Fruit fly (Drosophila melanogaster) whole organism, embryonic: ENCODE data around the gene CG34149.

Experiments used
- Bdp1 ChIP-seq: fragments of 200-800 bp; sonication (Bioruptor generic); optimal IDR thresholded peaks from 3 replicates; lab custom pipeline; 2016; ENCODE audit warnings: missing biosample characterization, missing genetic modification characterization
- Bgb ChIP-seq: fragments of 200-800 bp; sonication (Bioruptor generic); IDR thresholded peaks from 2 replicates; pipeline ENCODE4 v1.3.6; 2022; ENCODE audit warnings: missing biosample characterization, missing genetic modification characterization; ENCODE audit not compliant: partially characterized antibody
- Blimp-1 ChIP-seq: fragments of 200-800 bp; sonication (Bioruptor generic); optimal IDR thresholded peaks from 3 replicates; lab custom pipeline; 2018; ENCODE audit warnings: missing biosample characterization, missing genetic modification characterization, mild to moderate bottlenecking, moderate library complexity, missing genetic modification reagents
- CG10147 ChIP-seq: fragments of 200-800 bp; sonication (Bioruptor generic); optimal IDR thresholded peaks from 2 replicates; lab custom pipeline; 2019; ENCODE audit warnings: missing biosample characterization, mild to moderate bottlenecking, missing genetic modification characterization, moderate library complexity
- CG10654 ChIP-seq: fragments of 200-800 bp; sonication (Bioruptor generic); optimal IDR thresholded peaks from 2 replicates; lab custom pipeline; 2016; ENCODE audit warnings: missing biosample characterization, missing genetic modification characterization
- CG11398 ChIP-seq: fragments of 200-800 bp; sonication (Bioruptor generic); optimal IDR thresholded peaks from 2 replicates; lab custom pipeline; 2016; ENCODE audit warnings: missing biosample characterization, missing genetic modification characterization
- CG11456 ChIP-seq: fragments of 200-800 bp; sonication (Bioruptor generic); IDR thresholded peaks from 3 replicates; pipeline ENCODE4 v1.3.6; 2022; ENCODE audit warnings: missing biosample characterization, missing genetic modification characterization
- CG13775 ChIP-seq: fragments of 200-800 bp; sonication (Bioruptor generic); optimal IDR thresholded peaks from 3 replicates; lab custom pipeline; 2017; ENCODE audit warnings: missing biosample characterization, mild to moderate bottlenecking, missing genetic modification characterization
- CG14860 ChIP-seq: fragments of 200-800 bp; sonication (Bioruptor generic); IDR thresholded peaks from 3 replicates; pipeline ENCODE4 v1.3.6; 2022; ENCODE audit warnings: missing biosample characterization, missing genetic modification characterization; ENCODE audit not compliant: partially characterized antibody
- CG1647 ChIP-seq: fragments of 200-800 bp; sonication (Bioruptor generic); optimal IDR thresholded peaks from 3 replicates; lab custom pipeline; 2016; ENCODE audit warnings: missing biosample characterization, missing genetic modification characterization
- CG16813 ChIP-seq: fragments of 200-800 bp; sonication (Bioruptor generic); IDR thresholded peaks from 3 replicates; pipeline ENCODE4 v1.3.6; 2022; ENCODE audit warnings: missing biosample characterization, missing genetic modification characterization; ENCODE audit not compliant: partially characterized antibody
- CG2120 ChIP-seq: fragments of 200-800 bp; sonication (Bioruptor generic); optimal IDR thresholded peaks from 3 replicates; lab custom pipeline; 2016; ENCODE audit warnings: missing biosample characterization, missing genetic modification characterization
- CG2129 ChIP-seq: fragments of 200-800 bp; sonication (Bioruptor generic); IDR thresholded peaks from 2 replicates; pipeline ENCODE4 v1.3.6; 2022; ENCODE audit warnings: missing biosample characterization, missing genetic modification characterization; ENCODE audit not compliant: partially characterized antibody
- CG33557 ChIP-seq: fragments of 200-800 bp; sonication (Bioruptor generic); optimal IDR thresholded peaks from 2 replicates; lab custom pipeline; 2019; ENCODE audit warnings: missing biosample characterization, mild to moderate bottlenecking, missing genetic modification characterization, moderate library complexity
- CG3407 ChIP-seq: fragments of 200-800 bp; sonication (Bioruptor generic); optimal IDR thresholded peaks from 2 replicates; lab custom pipeline; 2018; ENCODE audit warnings: missing biosample characterization, mild to moderate bottlenecking, missing genetic modification characterization
- CG34224 ChIP-seq: fragments of 200-800 bp; sonication (Bioruptor generic); IDR thresholded peaks from 3 replicates; pipeline ENCODE4 v1.3.6; 2022; ENCODE audit warnings: missing biosample characterization, missing genetic modification characterization; ENCODE audit not compliant: partially characterized antibody
- CG3838 ChIP-seq: fragments of 200-800 bp; sonication (Bioruptor generic); optimal IDR thresholded peaks from 3 replicates; lab custom pipeline; 2016; ENCODE audit warnings: missing biosample characterization, missing genetic modification characterization
- CG6791 ChIP-seq: fragments of 200-800 bp; sonication (Bioruptor generic); IDR thresholded peaks from 3 replicates; pipeline ENCODE4 v1.3.6; 2022; ENCODE audit warnings: missing biosample characterization, missing genetic modification characterization; ENCODE audit not compliant: partially characterized antibody
- CG6854 ChIP-seq: fragments of 200-800 bp; sonication (Bioruptor generic); optimal IDR thresholded peaks from 3 replicates; lab custom pipeline; 2017; ENCODE audit warnings: missing biosample characterization, mild to moderate bottlenecking, missing genetic modification characterization
- CG7786 ChIP-seq: fragments of 200-800 bp; sonication (Bioruptor generic); optimal IDR thresholded peaks from 2 replicates; lab custom pipeline; 2016; ENCODE audit warnings: missing biosample characterization, missing genetic modification characterization
- CG7963 ChIP-seq: fragments of 200-800 bp; sonication (Bioruptor generic); IDR thresholded peaks from 3 replicates; pipeline ENCODE4 v1.3.6; 2022; ENCODE audit warnings: missing biosample characterization, missing genetic modification characterization; ENCODE audit not compliant: partially characterized antibody
- CG8290 ChIP-seq, 3 experiments: fragments of 200-800 bp; sonication (Bioruptor generic); optimal IDR thresholded peaks; 2 replicates each; lab custom pipeline; 2016 to 2019; ENCODE audit warnings: missing biosample characterization in 3 of 3, missing genetic modification characterization in 3 of 3, mild to moderate bottlenecking in 2 of 3, moderate library complexity in 1 of 3
- CG8478 ChIP-seq: fragments of >200 bp; optimal IDR thresholded peaks from 2 replicates; lab custom pipeline; 2018
- HmgZ ChIP-seq: fragments of 200-800 bp; sonication (Bioruptor generic); optimal IDR thresholded peaks from 2 replicates; lab custom pipeline; 2018; ENCODE audit warnings: missing biosample characterization, mild to moderate bottlenecking, missing genetic modification characterization
- Jarid2 ChIP-seq: fragments of 200-800 bp; sonication (Bioruptor generic); optimal IDR thresholded peaks from 3 replicates; lab custom pipeline; 2017; ENCODE audit warnings: mild to moderate bottlenecking, missing biosample characterization, missing genetic modification reagents, missing genetic modification characterization
- MBD-R2 ChIP-seq: fragments of 200-800 bp; sonication (Bioruptor generic); IDR thresholded peaks from 2 replicates; pipeline ENCODE4 v1.3.6; 2022; ENCODE audit warnings: missing biosample characterization, missing genetic modification characterization
- Med ChIP-seq: fragments of 200-800 bp; sonication (Bioruptor generic); peaks from one replicate; lab custom pipeline; 2016; ENCODE audit warnings: missing biosample characterization, missing genetic modification characterization, mild to moderate bottlenecking, inconsistent platforms, moderate library complexity
- NK7.1 ChIP-seq: fragments of 200-800 bp; sonication (Bioruptor generic); optimal IDR thresholded peaks from 3 replicates; lab custom pipeline; 2016; ENCODE audit warnings: missing biosample characterization, missing genetic modification characterization
- Nf-YB ChIP-seq: fragments of 200-800 bp; sonication (Bioruptor generic); optimal IDR thresholded peaks from 3 replicates; lab custom pipeline; 2019; ENCODE audit warnings: missing biosample characterization, mild to moderate bottlenecking, missing genetic modification characterization, moderate library complexity
- Ravus ChIP-seq: fragments of 200-800 bp; sonication (Bioruptor generic); IDR thresholded peaks from 2 replicates; pipeline ENCODE4 v1.3.6; 2022; ENCODE audit warnings: missing biosample characterization, missing genetic modification characterization
- Scr ChIP-seq: fragments of 200-800 bp; sonication (Bioruptor generic); IDR thresholded peaks from 2 replicates; pipeline ENCODE4 v1.3.6; 2022; ENCODE audit warnings: missing biosample characterization, missing genetic modification characterization; ENCODE audit not compliant: partially characterized antibody
- Six4 ChIP-seq: fragments of 200-800 bp; sonication (Bioruptor generic); optimal IDR thresholded peaks from 2 replicates; lab custom pipeline; 2016; ENCODE audit warnings: missing biosample characterization, missing genetic modification characterization
- Spps ChIP-seq: fragments of 200-800 bp; sonication (Bioruptor generic); optimal IDR thresholded peaks from 2 replicates; lab custom pipeline; 2018; ENCODE audit warnings: missing biosample characterization, mild to moderate bottlenecking, missing genetic modification characterization
- Vsx1 ChIP-seq: fragments of 200-800 bp; sonication (Bioruptor generic); optimal IDR thresholded peaks from 2 replicates; lab custom pipeline; 2017; ENCODE audit warnings: missing biosample characterization, mild to moderate bottlenecking, missing genetic modification characterization, missing genetic modification reagents
- ato ChIP-seq: fragments of 200-800 bp; sonication (Bioruptor generic); IDR thresholded peaks from 2 replicates; pipeline ENCODE4 v1.3.6; 2022; ENCODE audit warnings: missing biosample characterization, missing genetic modification characterization; ENCODE audit not compliant: partially characterized antibody
- az2 ChIP-seq: fragments of 200-800 bp; sonication (Bioruptor generic); optimal IDR thresholded peaks from 3 replicates; lab custom pipeline; 2016; ENCODE audit warnings: missing biosample characterization, missing genetic modification characterization
- dimm ChIP-seq: fragments of 200-800 bp; sonication (Bioruptor generic); IDR thresholded peaks from 2 replicates; pipeline ENCODE4 v1.3.6; 2022; ENCODE audit warnings: missing biosample characterization, missing genetic modification characterization
- dm ChIP-seq: fragments of 200-800 bp; sonication (Bioruptor generic); optimal IDR thresholded peaks from 3 replicates; lab custom pipeline; 2016; ENCODE audit warnings: missing biosample characterization, missing genetic modification characterization
- fd102C ChIP-seq: fragments of 200-800 bp; sonication (Bioruptor generic); optimal IDR thresholded peaks from 2 replicates; lab custom pipeline; 2018; ENCODE audit warnings: missing biosample characterization, mild to moderate bottlenecking, missing genetic modification characterization, moderate library complexity
- ftz-f1 ChIP-seq: fragments of 200-800 bp; sonication (Bioruptor generic); optimal IDR thresholded peaks from 2 replicates; lab custom pipeline; 2016; ENCODE audit warnings: missing biosample characterization, missing genetic modification characterization
- grn ChIP-seq: fragments of 200-800 bp; sonication (Bioruptor generic); optimal IDR thresholded peaks from 3 replicates; lab custom pipeline; 2017; ENCODE audit warnings: missing biosample characterization, missing genetic modification characterization
- gt ChIP-seq: fragments of 200-800 bp; sonication (Bioruptor generic); IDR thresholded peaks from 2 replicates; pipeline ENCODE4 v1.3.6; 2022; ENCODE audit warnings: missing biosample characterization, missing genetic modification characterization
- mld ChIP-seq: fragments of 200-800 bp; sonication (Bioruptor generic); IDR thresholded peaks from 3 replicates; pipeline ENCODE4 v1.3.6; 2022; ENCODE audit warnings: missing biosample characterization, missing genetic modification characterization; ENCODE audit not compliant: partially characterized antibody
- nerfin-2 ChIP-seq: fragments of 200-800 bp; sonication (Bioruptor generic); IDR thresholded peaks from 2 replicates; pipeline ENCODE4 v1.3.6; 2022; ENCODE audit warnings: missing biosample characterization, missing genetic modification characterization; ENCODE audit not compliant: partially characterized antibody
- ranshi ChIP-seq: fragments of 200-800 bp; sonication (Bioruptor generic); IDR thresholded peaks from 2 replicates; pipeline ENCODE4 v1.3.6; 2022; ENCODE audit warnings: missing biosample characterization, missing genetic modification characterization
- tio ChIP-seq: fragments of 200-800 bp; sonication (Bioruptor generic); optimal IDR thresholded peaks from 2 replicates; lab custom pipeline; 2017; ENCODE audit warnings: missing biosample characterization, missing genetic modification characterization, inconsistent platforms
- trem ChIP-seq: fragments of 200-800 bp; optimal IDR thresholded peaks from 3 replicates; lab custom pipeline; 2019; ENCODE audit warnings: missing biosample characterization, mild to moderate bottlenecking, missing genetic modification characterization, moderate library complexity
- vnd ChIP-seq: fragments of 200-800 bp; sonication (Bioruptor generic); IDR thresholded peaks from 3 replicates; pipeline ENCODE4 v1.3.6; 2022; ENCODE audit warnings: missing biosample characterization, missing genetic modification characterization; ENCODE audit not compliant: partially characterized antibody

CG34149 gene

DNA sequence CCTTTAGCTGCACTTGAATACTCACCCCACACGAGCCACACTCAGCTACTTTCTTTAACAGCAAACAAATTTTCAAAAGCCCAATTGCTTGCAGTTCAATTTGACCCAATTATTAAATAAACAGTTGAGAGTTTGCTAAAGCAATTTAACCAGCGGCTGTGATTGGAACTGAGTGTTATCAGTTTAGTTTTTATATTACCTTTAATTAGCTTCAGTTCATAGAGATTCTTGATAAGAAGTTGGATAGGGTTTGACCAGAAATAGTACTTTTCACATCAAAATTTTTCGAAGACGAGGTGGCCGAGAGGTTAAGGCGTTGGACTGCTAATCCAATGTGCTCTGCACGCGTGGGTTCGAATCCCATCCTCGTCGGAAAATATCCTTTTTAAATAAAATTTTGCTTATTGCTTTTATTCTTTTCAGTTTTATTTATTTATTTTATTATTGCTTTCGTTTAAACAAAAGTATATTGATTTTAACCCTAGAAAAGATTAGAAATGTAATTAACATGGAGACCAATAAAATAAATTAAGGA is 16.4 kb downstream of the CG34149 start (continued):
- TF ChIP-seq CG7786 (GFP tag; lab: Kevin White, UChicago): no peak
- no peak for TF ChIP-seq Blimp-1 (GFP tag; lab: Kevin White, UChicago)
- no peak for TF ChIP-seq CG3407
- peak; percentile 85 for TF ChIP-seq Vsx1 (GFP tag; lab: Kevin White, UChicago)
- TF ChIP-seq CG6791: peak; percentile 74
- TF ChIP-seq Spps: no peak
- no peak for TF ChIP-seq ranshi (GFP tag; lab: Robert Waterston, UW)
- TF ChIP-seq Bgb (GFP tag; lab: Robert Waterston, UW): peak; percentile 50; the same call in 1 of the 2 replicates
- TF ChIP-seq az2 (GFP tag; lab: Kevin White, UChicago): no peak
- peak; percentile 73 for TF ChIP-seq grn (GFP tag; lab: Kevin White, UChicago)
- TF ChIP-seq NK7.1: no peak
- no peak for TF ChIP-seq CG8290 (GFP tag; optimal IDR thresholded peaks at IDR 0.05; lab: Kevin White, UChicago)
- peak in 1 of 2 experiments; percentile 22 for TF ChIP-seq CG8290 (tag; optimal IDR thresholded peaks at IDR 0.05; lab: Kevin White, UChicago)
- TF ChIP-seq trem (tag; lab: Kevin White, UChicago): no peak
- TF ChIP-seq CG7963: no peak; the same call in 2 of the 3 replicates
- TF ChIP-seq ftz-f1: no peak
- TF ChIP-seq CG2120 (GFP tag; lab: Kevin White, UChicago): no peak
- TF ChIP-seq Ravus: no peak
- TF ChIP-seq gt (GFP tag; lab: Robert Waterston, UW): no peak
- TF ChIP-seq Med (GFP tag; lab: Kevin White, UChicago): peak; percentile 25
- TF ChIP-seq MBD-R2 (GFP tag; lab: Robert Waterston, UW): no peak
- TF ChIP-seq CG11456 (GFP tag; lab: Robert Waterston, UW): no peak
- TF ChIP-seq fd102C (GFP tag; lab: Kevin White, UChicago): no peak
- TF ChIP-seq CG14860: 0 out of 3 replicates have a peak, but pooled peaks have one; percentile 35
- peak; percentile 66 for TF ChIP-seq CG16813 (GFP tag; lab: Robert Waterston, UW)
- TF ChIP-seq Scr: peak; percentile 7; the same call in 1 of the 2 replicates
- TF ChIP-seq CG3838 (GFP tag; lab: Kevin White, UChicago): no peak
- no peak for TF ChIP-seq CG13775 (GFP tag; lab: Kevin White, UChicago)
- TF ChIP-seq CG6854: no peak
- no peak for TF ChIP-seq CG11398
- no peak for TF ChIP-seq Six4 (GFP tag; lab: Kevin White, UChicago)
- TF ChIP-seq CG1647 (GFP tag; lab: Kevin White, UChicago): no peak
- TF ChIP-seq mld (GFP tag; lab: Robert Waterston, UW): 0 out of 3 replicates have a peak, but pooled peaks have one; percentile 31
- no peak for TF ChIP-seq CG33557 (GFP tag; lab: Kevin White, UChicago)
- TF ChIP-seq Jarid2: no peak
- peak; percentile 94 for TF ChIP-seq Bdp1 (GFP tag; lab: Kevin White, UChicago)
- no peak for TF ChIP-seq CG10654 (GFP tag; lab: Kevin White, UChicago)
- no peak for TF ChIP-seq tio (GFP tag; lab: Kevin White, UChicago)

DNA sequence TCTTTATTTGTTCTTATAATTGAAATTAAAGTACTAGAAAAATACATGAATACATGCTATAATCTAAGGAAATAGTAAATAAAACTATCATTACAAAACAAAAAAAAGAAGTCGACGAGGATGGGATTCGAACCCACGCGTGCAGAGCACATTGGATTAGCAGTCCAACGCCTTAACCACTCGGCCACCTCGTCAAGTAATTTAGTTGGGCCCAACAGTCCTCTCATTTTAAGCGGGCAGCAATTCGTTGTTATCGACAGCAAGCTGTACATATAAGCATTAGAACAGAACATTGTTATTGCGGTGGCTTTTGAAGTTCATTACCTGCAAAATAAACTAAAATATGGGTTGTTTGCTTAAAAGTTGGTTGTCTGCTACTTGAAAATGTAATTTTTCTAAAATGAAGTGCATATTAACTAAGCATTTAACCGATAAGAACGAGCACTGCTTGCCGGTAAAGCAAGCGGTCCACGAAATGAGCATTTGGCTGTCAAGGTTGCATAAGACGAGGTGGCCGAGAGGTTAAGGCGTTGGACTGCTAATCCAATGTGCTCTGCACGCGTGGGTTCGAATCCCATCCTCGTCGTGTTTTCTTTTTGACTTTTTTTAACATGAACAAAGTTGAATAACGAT is 17.3 kb downstream of the CG34149 start:
- TF ChIP-seq dimm (GFP tag; lab: Robert Waterston, UW) (no peak), CG8478 (peak; percentile 81), HmgZ (peak; percentile 37), dm (GFP tag; lab: Kevin White, UChicago) (no peak), nerfin-2 (peak; percentile 86), CG34224 (peak; percentile 55; the same call in 2 of the 3 replicates), CG6791 (peak; percentile 94), vnd (peak; percentile 63; the same call in 2 of the 3 replicates), Bdp1 (GFP tag; lab: Kevin White, UChicago) (peak; percentile 100), mld (GFP tag; lab: Robert Waterston, UW) (peak; percentile 93), ato (GFP tag; lab: Robert Waterston, UW) (peak; percentile 74), CG10147 (GFP tag; lab: Kevin White, UChicago) (peak; percentile 21), Scr (peak; percentile 68), CG2129 (GFP tag; lab: Robert Waterston, UW) (peak; percentile 19; the same call in 1 of the 2 replicates), Nf-YB (GFP tag; lab: Kevin White, UChicago) (no peak), ftz-f1 (peak; percentile 84)
